Worm (Caenorhabditis elegans) whole organism, young adult: ENCODE data around the gene T16D1.1.

Experiments
- hsf-1 ChIP-seq: fragments of 200-800 bp; sonication (Bioruptor generic); IDR thresholded peaks from 2 replicates; pipeline ENCODE4 v1.3.6; 2022; ENCODE audit warnings: missing genetic modification reagents, missing genetic modification characterization, missing compliant biosample characterization
- mel-28 ChIP-seq: sonication (generic microtip); optimal IDR thresholded peaks from 2 replicates; lab custom pipeline; 2016; ENCODE audit warnings: borderline replicate concordance, mild to moderate bottlenecking, missing genetic modification characterization, missing compliant biosample characterization
- pbrm-1 ChIP-seq: fragments of 200-800 bp; sonication (Bioruptor generic); IDR thresholded peaks from 2 replicates; pipeline ENCODE4 v1.3.6; 2022; ENCODE audit warnings: missing genetic modification reagents, missing genetic modification characterization, missing compliant biosample characterization
- snpc-4 ChIP-seq, 5 experiments: fragments of 150-350 bp in 1 of 5; sonication (generic microtip) in 4 of 5; optimal IDR thresholded peaks; 2 replicates each; lab custom pipeline; 2014 to 2018; ENCODE audit warnings: missing genetic modification characterization in 5 of 5, missing biosample characterization in 3 of 5, antibody characterized with exemption in 2 of 5, mild to moderate bottlenecking in 2 of 5, missing compliant biosample characterization in 2 of 5, missing genotype in 2 of 5, moderate library complexity in 2 of 5, missing genetic modification reagents in 1 of 5
- tbp1 ChIP-seq: fragments of 200-800 bp; sonication (Bioruptor generic); optimal IDR thresholded peaks from 2 replicates; lab custom pipeline; 2018; ENCODE audit warnings: mild to moderate bottlenecking, missing genetic modification characterization, missing compliant biosample characterization

- no peak for TF ChIP-seq snpc-4 (GFP tag; optimal IDR thresholded peaks at IDR 0.05; lab: Kevin White, UChicago)
- no peak for TF ChIP-seq snpc-4 (tag; optimal IDR thresholded peaks at IDR 0.05; lab: Kevin White, UChicago)
- no peak for TF ChIP-seq mel-28 (tag; lab: Kevin White, UChicago)
- TF ChIP-seq tbp1 (GFP tag; lab: Kevin White, UChicago) = no peak
- TF ChIP-seq pbrm-1 (GFP tag; lab: Robert Waterston, UW) = no peak
- TF ChIP-seq hsf-1 (GFP tag; lab: Robert Waterston, UW) = no peak
Observed at ce11 chrII:5194066-5194465, 47.4 kb downstream of the T16D1.1 start, which contains the start of gene msp-49.
